Worm (Caenorhabditis elegans): ENCODE data around the gene T26C12.3.

- no peak for TF ChIP-seq nhr-77 (tag; optimal IDR thresholded peaks at IDR 0.05)
- TF ChIP-seq nhr-85 (tag), result no peak
- no peak for TF ChIP-seq nhr-237 (tag; optimal IDR thresholded peaks at IDR 0.05)
- no peak for TF ChIP-seq nhr-76 (tag; optimal IDR thresholded peaks at IDR 0.05)
- TF ChIP-seq sptf-1 (tag; optimal IDR thresholded peaks at IDR 0.05), result no peak
- TF ChIP-seq ceh-82 (tag; optimal IDR thresholded peaks at IDR 0.05), result no peak
- TF ChIP-seq ceh-88 (GFP tag; IDR thresholded peaks at IDR 0.05), result no peak
- TF ChIP-seq lsy-2 (tag; optimal IDR thresholded peaks at IDR 0.05), result no peak
Measured at ce11 chrIV:3261761-3262160, 11.4 kb downstream of the T26C12.3 start.
